Worm (Caenorhabditis elegans) whole organism, L4/young adult: Measurements from ENCODE around the gene D2023.1.

Experiments
- W03F9.2 ChIP-seq: fragments of 150-350 bp; optimal IDR thresholded peaks from 2 replicates; lab custom pipeline; 2014; ENCODE audit warnings: missing biosample characterization, missing genetic modification characterization
- dao-5 ChIP-seq: sonication (generic microtip); optimal IDR thresholded peaks from 2 replicates; lab custom pipeline; 2016; ENCODE audit warnings: missing genotype, missing genetic modification characterization, moderate library complexity, missing compliant biosample characterization
- him-1 ChIP-seq: sonication (generic microtip); optimal IDR thresholded peaks from 2 replicates; lab custom pipeline; 2016; ENCODE audit warnings: missing genotype, missing genetic modification reagents, missing genetic modification characterization, missing compliant biosample characterization

- no peak for TF ChIP-seq him-1 (tag; lab: Kevin White, UChicago)
- TF ChIP-seq W03F9.2 (tag; lab: Kevin White, UChicago): no peak
- TF ChIP-seq dao-5 (tag; lab: Kevin White, UChicago): no peak
Measured at ce11 chrV:11767028-11767427, 22.3 kb upstream of the D2023.1 start, which contains the start of gene sel-11.
